Fruit fly (Drosophila melanogaster) whole organism, prepupa: Measurements from ENCODE around the gene Past1.

Experiments
- Blimp-1 ChIP-seq: fragments of 200-800 bp; sonication (Bioruptor generic); optimal IDR thresholded peaks from 3 replicates; lab custom pipeline; 2017; ENCODE audit warnings: missing biosample characterization, missing genetic modification characterization, mild to moderate bottlenecking, moderate library complexity, missing genetic modification reagents
- CG10631 ChIP-seq: fragments of 200-800 bp; sonication (Bioruptor generic); optimal IDR thresholded peaks from 2 replicates; lab custom pipeline; 2016; ENCODE audit warnings: missing biosample characterization, missing genetic modification characterization
- CG10669 ChIP-seq: fragments of 200-800 bp; sonication (Bioruptor generic); optimal IDR thresholded peaks from 3 replicates; lab custom pipeline; 2018; ENCODE audit warnings: missing biosample characterization, mild to moderate bottlenecking, missing genetic modification characterization, moderate library complexity
- CG11294 ChIP-seq: fragments of 200-800 bp; sonication (Bioruptor generic); IDR thresholded peaks from 2 replicates; pipeline ENCODE4 v1.3.6; 2022; ENCODE audit warnings: missing biosample characterization, missing genetic modification characterization
- CG15336 ChIP-seq: fragments of 200-800 bp; sonication (Bioruptor generic); IDR thresholded peaks from 2 replicates; pipeline ENCODE4 v1.3.6; 2022; ENCODE audit warnings: missing biosample characterization, missing genetic modification characterization
- CG1621 ChIP-seq: fragments of 200-800 bp; sonication (Bioruptor generic); optimal IDR thresholded peaks from 3 replicates; lab custom pipeline; 2018; ENCODE audit warnings: missing biosample characterization, mild to moderate bottlenecking, missing genetic modification characterization
- CG16779 ChIP-seq: fragments of 200-800 bp; sonication (Bioruptor generic); optimal IDR thresholded peaks from 3 replicates; lab custom pipeline; 2017; ENCODE audit warnings: missing biosample characterization, mild to moderate bottlenecking, missing genetic modification characterization
- CG3032 ChIP-seq: fragments of 200-800 bp; optimal IDR thresholded peaks from 2 replicates; lab custom pipeline; 2019; ENCODE audit warnings: missing biosample characterization, mild to moderate bottlenecking, missing genetic modification characterization, moderate library complexity
- CG31627 ChIP-seq: fragments of 200-800 bp; sonication (Bioruptor generic); optimal IDR thresholded peaks from 3 replicates; lab custom pipeline; 2016; ENCODE audit warnings: missing biosample characterization, missing genetic modification characterization
- CG32006 ChIP-seq: fragments of 200-800 bp; sonication (Bioruptor generic); optimal IDR thresholded peaks from 3 replicates; lab custom pipeline; 2017; ENCODE audit warnings: missing biosample characterization, mild to moderate bottlenecking, missing genetic modification characterization
- CG34406 ChIP-seq: fragments of 200-800 bp; sonication (Bioruptor generic); optimal IDR thresholded peaks from 3 replicates; lab custom pipeline; 2016; ENCODE audit warnings: missing biosample characterization, missing genetic modification characterization
- CG4318 ChIP-seq: fragments of 200-800 bp; sonication (Bioruptor generic); optimal IDR thresholded peaks from 3 replicates; lab custom pipeline; 2017; ENCODE audit warnings: missing biosample characterization, mild to moderate bottlenecking, missing genetic modification characterization
- CG6163 ChIP-seq: fragments of 200-800 bp; sonication (Bioruptor generic); IDR thresholded peaks from 3 replicates; pipeline ENCODE4 v1.3.6; 2022; ENCODE audit warnings: missing biosample characterization, missing genetic modification characterization
- CG6276 ChIP-seq: fragments of 200-800 bp; sonication (Bioruptor generic); optimal IDR thresholded peaks from 2 replicates; lab custom pipeline; 2017; ENCODE audit warnings: missing biosample characterization, mild to moderate bottlenecking, missing genetic modification characterization
- CG6792 ChIP-seq: fragments of 200-800 bp; sonication (Bioruptor generic); optimal IDR thresholded peaks from 3 replicates; lab custom pipeline; 2016; ENCODE audit warnings: missing biosample characterization, missing genetic modification characterization
- CG6808 ChIP-seq: fragments of 200-800 bp; sonication (Bioruptor generic); optimal IDR thresholded peaks from 3 replicates; lab custom pipeline; 2017; ENCODE audit warnings: missing biosample characterization, missing genetic modification characterization, mild to moderate bottlenecking, moderate library complexity, missing genetic modification reagents
- CG6854 ChIP-seq: fragments of 200-800 bp; sonication (Bioruptor generic); optimal IDR thresholded peaks from 2 replicates; lab custom pipeline; 2017; ENCODE audit warnings: missing biosample characterization, mild to moderate bottlenecking, missing genetic modification characterization
- CG7368 ChIP-seq: fragments of 200-800 bp; sonication (Bioruptor generic); optimal IDR thresholded peaks from 3 replicates; lab custom pipeline; 2016; ENCODE audit warnings: missing biosample characterization, missing genetic modification characterization
- CG8119 ChIP-seq: fragments of 200-800 bp; sonication (Bioruptor generic); IDR thresholded peaks from 3 replicates; pipeline ENCODE4 v1.3.6; 2022; ENCODE audit warnings: missing biosample characterization, missing genetic modification characterization
- CG8319 ChIP-seq: fragments of 200-800 bp; sonication (Bioruptor generic); optimal IDR thresholded peaks from 3 replicates; lab custom pipeline; 2016; ENCODE audit warnings: missing biosample characterization, missing genetic modification characterization
- CG8632 ChIP-seq: fragments of 200-800 bp; sonication (Bioruptor generic); optimal IDR thresholded peaks from 3 replicates; lab custom pipeline; 2016; ENCODE audit warnings: missing biosample characterization, missing genetic modification characterization
- CG9139 ChIP-seq: fragments of 200-800 bp; sonication (Bioruptor generic); optimal IDR thresholded peaks from 3 replicates; lab custom pipeline; 2017; ENCODE audit warnings: missing biosample characterization, mild to moderate bottlenecking, missing genetic modification characterization
- Eip93F ChIP-seq: fragments of 200-800 bp; sonication (Bioruptor generic); optimal IDR thresholded peaks from 2 replicates; lab custom pipeline; 2016; ENCODE audit warnings: missing biosample characterization, mild to moderate bottlenecking, missing genetic modification characterization
- Ets21C ChIP-seq: fragments of 200-800 bp; sonication (Bioruptor generic); optimal IDR thresholded peaks from 3 replicates; lab custom pipeline; 2016; ENCODE audit warnings: missing biosample characterization, missing genetic modification characterization
- Gug ChIP-seq: fragments of 200-800 bp; sonication (Bioruptor generic); IDR thresholded peaks from 2 replicates; pipeline ENCODE4 v1.3.6; 2022; ENCODE audit warnings: missing biosample characterization, missing genetic modification characterization
- Hr38 ChIP-seq: sonication (Bioruptor generic); optimal IDR thresholded peaks from 2 replicates; lab custom pipeline; 2016; ENCODE audit warnings: missing biosample characterization, missing genetic modification characterization
- Hr39 ChIP-seq: fragments of 200-800 bp; sonication (Bioruptor generic); optimal IDR thresholded peaks from 2 replicates; lab custom pipeline; 2016; ENCODE audit warnings: missing biosample characterization, missing genetic modification characterization
- Hr4 ChIP-seq: fragments of 200-800 bp; sonication (Bioruptor generic); optimal IDR thresholded peaks from 3 replicates; lab custom pipeline; 2016; ENCODE audit warnings: missing biosample characterization, missing genetic modification characterization
- Lpt ChIP-seq: fragments of 200-800 bp; sonication (Bioruptor generic); optimal IDR thresholded peaks from 3 replicates; lab custom pipeline; 2016; ENCODE audit warnings: missing biosample characterization, missing genetic modification characterization
- Met ChIP-seq: fragments of 200-800 bp; sonication (Bioruptor generic); optimal IDR thresholded peaks from 3 replicates; lab custom pipeline; 2016; ENCODE audit warnings: missing biosample characterization, missing genetic modification characterization
- OdsH ChIP-seq: fragments of 200-800 bp; sonication (Bioruptor generic); optimal IDR thresholded peaks from 3 replicates; lab custom pipeline; 2016; ENCODE audit warnings: missing biosample characterization, missing genetic modification characterization
- Smox ChIP-seq: fragments of 200-800 bp; sonication (Bioruptor generic); optimal IDR thresholded peaks from 3 replicates; lab custom pipeline; 2016; ENCODE audit warnings: missing biosample characterization, missing genetic modification characterization
- Sox14 ChIP-seq: fragments of 200-800 bp; sonication (Bioruptor generic); optimal IDR thresholded peaks from 3 replicates; lab custom pipeline; 2016; ENCODE audit warnings: missing biosample characterization, missing genetic modification characterization
- Sox15 ChIP-seq: fragments of 200-800 bp; sonication (Bioruptor generic); optimal IDR thresholded peaks from 3 replicates; lab custom pipeline; 2016; ENCODE audit warnings: missing biosample characterization, missing genetic modification characterization
- achi ChIP-seq: fragments of 200-800 bp; sonication (Bioruptor generic); optimal IDR thresholded peaks from 3 replicates; lab custom pipeline; 2016; ENCODE audit warnings: missing biosample characterization, missing genetic modification characterization
- acj6 ChIP-seq: fragments of 200-800 bp; sonication (Bioruptor generic); optimal IDR thresholded peaks from 3 replicates; lab custom pipeline; 2016; ENCODE audit warnings: missing biosample characterization, missing genetic modification characterization
- cyc ChIP-seq: fragments of 200-800 bp; sonication (Bioruptor generic); optimal IDR thresholded peaks from 3 replicates; lab custom pipeline; 2016; ENCODE audit warnings: missing biosample characterization, missing genetic modification characterization
- dac ChIP-seq: fragments of 200-800 bp; sonication (Bioruptor generic); optimal IDR thresholded peaks from 2 replicates; lab custom pipeline; 2017; ENCODE audit warnings: missing biosample characterization, mild to moderate bottlenecking, missing genetic modification characterization
- dsx ChIP-seq: fragments of 200-800 bp; optimal IDR thresholded peaks from 3 replicates; lab custom pipeline; 2019; ENCODE audit warnings: missing biosample characterization, mild to moderate bottlenecking, missing genetic modification characterization, moderate library complexity; ENCODE audit not compliant: poor library complexity, severe bottlenecking
- esn ChIP-seq: fragments of 200-800 bp; sonication (Bioruptor generic); optimal IDR thresholded peaks from 2 replicates; lab custom pipeline; 2016; ENCODE audit warnings: missing biosample characterization, mild to moderate bottlenecking, missing genetic modification characterization, moderate library complexity
- fd59A ChIP-seq: fragments of 200-800 bp; sonication (Bioruptor generic); optimal IDR thresholded peaks from 2 replicates; lab custom pipeline; 2017; ENCODE audit warnings: missing biosample characterization, mild to moderate bottlenecking, missing genetic modification characterization, missing genetic modification reagents
- fd85E ChIP-seq: fragments of 200-800 bp; sonication (Bioruptor generic); optimal IDR thresholded peaks from 3 replicates; lab custom pipeline; 2016; ENCODE audit warnings: missing biosample characterization, missing genetic modification characterization
- lz ChIP-seq: fragments of 200-800 bp; sonication (Bioruptor generic); optimal IDR thresholded peaks from 3 replicates; lab custom pipeline; 2016; ENCODE audit warnings: missing biosample characterization, missing genetic modification characterization
- net ChIP-seq: fragments of 200-800 bp; sonication (Bioruptor generic); optimal IDR thresholded peaks from 3 replicates; lab custom pipeline; 2016; ENCODE audit warnings: missing biosample characterization, missing genetic modification characterization
- pdm3 ChIP-seq: fragments of 200-800 bp; sonication (Bioruptor generic); optimal IDR thresholded peaks from 3 replicates; lab custom pipeline; 2016; ENCODE audit warnings: missing biosample characterization, missing genetic modification characterization
- salr ChIP-seq, 2 experiments: fragments of 200-800 bp; sonication (Bioruptor generic); optimal IDR thresholded peaks; 3 replicates each; lab custom pipeline; 2016 to 2018; ENCODE audit warnings: missing biosample characterization in 2 of 2, missing genetic modification characterization in 2 of 2, mild to moderate bottlenecking in 1 of 2
- spab ChIP-seq: fragments of 200-800 bp; sonication (Bioruptor generic); optimal IDR thresholded peaks from 2 replicates; lab custom pipeline; 2017; ENCODE audit warnings: missing biosample characterization, mild to moderate bottlenecking, missing genetic modification characterization, missing genetic modification reagents
- ss ChIP-seq, 2 experiments: fragments of 200-800 bp; sonication (Bioruptor generic); optimal IDR thresholded peaks; 2 replicates in 1 of 2; 3 replicates in 1 of 2; lab custom pipeline; 2017 to 2018; ENCODE audit warnings: mild to moderate bottlenecking in 2 of 2, missing biosample characterization in 2 of 2, missing genetic modification characterization in 2 of 2, moderate library complexity in 1 of 2
- svp ChIP-seq: fragments of 200-800 bp; sonication (Bioruptor generic); peaks from one replicate; lab custom pipeline; 2016; ENCODE audit warnings: missing biosample characterization, missing genetic modification characterization
- topi ChIP-seq: fragments of 200-800 bp; sonication (Bioruptor generic); optimal IDR thresholded peaks from 3 replicates; lab custom pipeline; 2016; ENCODE audit warnings: missing biosample characterization, missing genetic modification characterization
- vri ChIP-seq: fragments of 200-800 bp; sonication (Bioruptor generic); optimal IDR thresholded peaks from 3 replicates; lab custom pipeline; 2016; ENCODE audit warnings: missing biosample characterization, mild to moderate bottlenecking, missing genetic modification characterization

The Past1 gene

dm6 chr3R:12722392-12722914 lies 25.3 kb downstream of the Past1 start, which contains the start of gene Men:
Gene Men (minus strand): TSS chr3R:12722442.
- peak; percentile 53 for TF ChIP-seq CG8632 (GFP tag; lab: Kevin White, UChicago)
- peak; percentile 73 for TF ChIP-seq svp (GFP tag; lab: Kevin White, UChicago)
- TF ChIP-seq Ets21C (GFP tag; lab: Kevin White, UChicago), result no peak
- no peak for TF ChIP-seq CG8319 (GFP tag; lab: Kevin White, UChicago)
- peak; percentile 52 for TF ChIP-seq OdsH (GFP tag; lab: Kevin White, UChicago)
- peak; percentile 61; the same call in 1 of the 2 replicates for TF ChIP-seq CG11294 (GFP tag; lab: Robert Waterston, UW)
- peak; percentile 59 for TF ChIP-seq CG6792
- TF ChIP-seq CG16779, result peak; percentile 24
- TF ChIP-seq CG31627 (GFP tag; lab: Kevin White, UChicago), result no peak
- peak; percentile 71 for TF ChIP-seq CG3032 (tag; lab: Kevin White, UChicago)
- peak; percentile 41 for TF ChIP-seq CG6808
- peak; percentile 56 for TF ChIP-seq CG4318 (GFP tag; lab: Kevin White, UChicago)
- peak; percentile 52 for TF ChIP-seq acj6 (GFP tag; lab: Kevin White, UChicago)
- peak; percentile 40 for TF ChIP-seq dsx (GFP tag; lab: Kevin White, UChicago)
- TF ChIP-seq Gug, result peak; percentile 52; the same call in 1 of the 2 replicates
- peak; percentile 52 for TF ChIP-seq pdm3 (GFP tag; lab: Kevin White, UChicago)
- peak; percentile 25 for TF ChIP-seq vri (GFP tag; lab: Kevin White, UChicago)
- TF ChIP-seq CG34406 (GFP tag; lab: Kevin White, UChicago), result peak; percentile 59
- TF ChIP-seq salr (GFP tag; optimal IDR thresholded peaks at IDR 0.05; lab: Kevin White, UChicago), result peak in 1 of 2 experiments; percentile 55
- peak; percentile 7 for TF ChIP-seq CG1621
- peak; percentile 32 for TF ChIP-seq CG10631 (GFP tag; lab: Kevin White, UChicago)
- peak; percentile 5 for TF ChIP-seq Blimp-1 (GFP tag; lab: Kevin White, UChicago)
- peak; percentile 42 for TF ChIP-seq fd59A (GFP tag; lab: Kevin White, UChicago)
- TF ChIP-seq CG8119, result peak; percentile 78
- TF ChIP-seq lz (GFP tag; lab: Kevin White, UChicago), result peak; percentile 39
- TF ChIP-seq Smox (GFP tag; lab: Kevin White, UChicago), result peak; percentile 39
- TF ChIP-seq Sox15 (GFP tag; lab: Kevin White, UChicago), result no peak
- TF ChIP-seq net (GFP tag; lab: Kevin White, UChicago), result peak; percentile 39
- TF ChIP-seq topi (GFP tag; lab: Kevin White, UChicago), result peak; percentile 59
- TF ChIP-seq fd85E (GFP tag; lab: Kevin White, UChicago), result no peak
- TF ChIP-seq dac (GFP tag; lab: Kevin White, UChicago), result no peak
- peak; percentile 74 for TF ChIP-seq Hr4 (GFP tag; lab: Kevin White, UChicago)
- TF ChIP-seq CG9139, result peak; percentile 9
- no peak for TF ChIP-seq CG10669 (GFP tag; lab: Kevin White, UChicago)
- peak; percentile 37 for TF ChIP-seq Sox14
- peak; percentile 49 for TF ChIP-seq Lpt (GFP tag; lab: Kevin White, UChicago)
- peak; percentile 83 for TF ChIP-seq CG15336 (GFP tag; lab: Robert Waterston, UW)
- peak; percentile 19 for TF ChIP-seq Hr39 (GFP tag; lab: Kevin White, UChicago)
- peak; percentile 60; the same call in 2 of the 3 replicates for TF ChIP-seq CG6163
- no peak for TF ChIP-seq Eip93F (GFP tag; lab: Kevin White, UChicago)
- no peak for TF ChIP-seq Hr38 (GFP tag; lab: Kevin White, UChicago)
- TF ChIP-seq CG6276 (GFP tag; lab: Kevin White, UChicago), result peak; percentile 59
- peak; percentile 55 for TF ChIP-seq esn
- TF ChIP-seq CG32006 (GFP tag; lab: Kevin White, UChicago), result peak; percentile 73
- TF ChIP-seq cyc (GFP tag; lab: Kevin White, UChicago), result peak; percentile 48
- TF ChIP-seq spab, result peak; percentile 22
- TF ChIP-seq Met, result peak; percentile 61
- TF ChIP-seq achi (GFP tag; lab: Kevin White, UChicago), result peak; percentile 60
- TF ChIP-seq CG7368 (GFP tag; lab: Kevin White, UChicago), result peak; percentile 21
- no peak for TF ChIP-seq CG6854 (GFP tag; lab: Kevin White, UChicago)
- TF ChIP-seq ss (GFP tag; optimal IDR thresholded peaks at IDR 0.05; lab: Kevin White, UChicago), result peak; percentile 48 to 56
